Worm (Caenorhabditis elegans): ENCODE measurements around the gene T28C6.11.

ce11 chrIV:8826606-8827000, 13.5 kb downstream of the T28C6.11 start:
- TF ChIP-seq nfya-1 (tag; optimal IDR thresholded peaks at IDR 0.05; ENCODE audit: insufficient read depth): peak; percentile 37
- TF ChIP-seq mdl-1 (tag; optimal IDR thresholded peaks at IDR 0.05): no peak

All from whole organism, L3 larva.